Fruit fly (Drosophila melanogaster) Kc167 (cell line): ENCODE results near the gene Pex11c.

Experiments used
- Myc ChIP-seq: fragments of >200 bp; optimal IDR thresholded peaks from 2 replicates; lab custom pipeline; 2017; ENCODE audit warnings: missing external identifiers
- Sin3A ChIP-seq: fragments of >200 bp; optimal IDR thresholded peaks from 2 replicates; lab custom pipeline; 2018; ENCODE audit warnings: missing external identifiers
- h ChIP-seq: fragments of >200 bp; optimal IDR thresholded peaks from 3 replicates; lab custom pipeline; 2018; ENCODE audit warnings: missing external identifiers
- insv ChIP-seq: fragments of >200 bp; optimal IDR thresholded peaks from 3 replicates; lab custom pipeline; 2018; ENCODE audit warnings: missing external identifiers
- psq ChIP-seq: fragments of >200 bp; optimal IDR thresholded peaks from 2 replicates; lab custom pipeline; 2017; ENCODE audit warnings: missing external identifiers
- ttk ChIP-seq: sonication (Bioruptor generic); optimal IDR thresholded peaks from 2 replicates; lab custom pipeline; 2017; ENCODE audit warnings: missing external identifiers

The Pex11c gene

dm6 chr3R:23297132-23297862, 39.1 kb downstream of the Pex11c start:
- TF ChIP-seq Myc (lab: Kevin White, UChicago) (no peak), Sin3A (no peak), insv (lab: Kevin White, UChicago) (no peak), psq (lab: Kevin White, UChicago) (no peak), h (lab: Kevin White, UChicago) (no peak), ttk (lab: Kevin White, UChicago) (no peak)

dm6 chr3R:23300091-23300918, 42.1 kb downstream of the Pex11c start:
- TF ChIP-seq h (lab: Kevin White, UChicago) (no peak), ttk (lab: Kevin White, UChicago) (no peak), insv (lab: Kevin White, UChicago) (no peak), psq (lab: Kevin White, UChicago) (no peak), Myc (lab: Kevin White, UChicago) (no peak), Sin3A (no peak)

- TF ChIP-seq ttk (lab: Kevin White, UChicago) (no peak), psq (lab: Kevin White, UChicago) (no peak), h (lab: Kevin White, UChicago) (no peak)
Measured at dm6 chr3R:23301270-23301669, 43.1 kb downstream of the Pex11c start.

dm6 chr3R:23302178-23302577, 44.0 kb downstream of the Pex11c start:
- TF ChIP-seq ttk (lab: Kevin White, UChicago) (no peak), Sin3A (no peak), h (lab: Kevin White, UChicago) (no peak), psq (lab: Kevin White, UChicago) (no peak), insv (lab: Kevin White, UChicago) (no peak), Myc (lab: Kevin White, UChicago) (no peak)

DNA sequence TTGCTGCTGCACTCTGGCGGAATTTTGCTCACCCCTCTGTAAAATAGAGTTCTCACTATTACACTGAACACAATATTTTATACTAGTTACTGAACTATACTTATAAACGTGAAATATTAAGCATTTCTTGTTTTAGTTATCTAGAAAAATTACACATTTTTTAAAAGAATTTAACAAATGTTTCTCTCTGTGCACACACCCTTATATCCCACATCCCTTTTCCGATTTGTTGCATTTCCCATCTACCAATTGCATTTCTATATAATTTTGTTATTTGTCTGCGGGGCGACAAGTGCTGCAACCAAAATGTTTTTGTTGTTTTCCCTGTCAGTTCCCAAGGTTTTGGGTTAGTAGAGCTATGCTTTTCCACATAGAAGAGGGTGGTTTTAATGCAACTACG, 45.1 kb downstream of the Pex11c start:
- TF ChIP-seq psq (lab: Kevin White, UChicago) (no peak), insv (lab: Kevin White, UChicago) (no peak), Sin3A (no peak), h (lab: Kevin White, UChicago) (no peak)

DNA sequence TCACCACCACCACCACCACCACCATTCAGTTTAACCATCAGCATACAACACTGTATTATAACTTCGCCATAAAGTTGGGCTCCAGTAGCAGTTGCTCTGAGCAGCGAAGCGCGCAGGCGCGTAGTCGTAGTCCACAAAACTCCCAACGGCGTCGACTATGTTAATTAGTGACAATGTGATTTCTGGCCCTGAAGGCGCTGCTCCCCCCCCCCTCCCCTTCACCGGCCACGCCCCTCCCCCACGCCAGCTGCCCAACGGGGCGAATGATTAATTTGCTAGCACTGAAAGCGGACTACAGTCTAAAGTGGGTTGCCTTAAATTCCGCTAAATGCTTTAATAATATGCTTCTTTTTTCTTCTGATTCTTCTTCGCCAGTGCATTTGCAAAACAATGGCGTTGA, 48.7 kb downstream of the Pex11c start:
- TF ChIP-seq Sin3A (no peak), Myc (lab: Kevin White, UChicago) (no peak), insv (lab: Kevin White, UChicago) (no peak), psq (lab: Kevin White, UChicago) (no peak), h (lab: Kevin White, UChicago) (no peak), ttk (lab: Kevin White, UChicago) (no peak)

DNA sequence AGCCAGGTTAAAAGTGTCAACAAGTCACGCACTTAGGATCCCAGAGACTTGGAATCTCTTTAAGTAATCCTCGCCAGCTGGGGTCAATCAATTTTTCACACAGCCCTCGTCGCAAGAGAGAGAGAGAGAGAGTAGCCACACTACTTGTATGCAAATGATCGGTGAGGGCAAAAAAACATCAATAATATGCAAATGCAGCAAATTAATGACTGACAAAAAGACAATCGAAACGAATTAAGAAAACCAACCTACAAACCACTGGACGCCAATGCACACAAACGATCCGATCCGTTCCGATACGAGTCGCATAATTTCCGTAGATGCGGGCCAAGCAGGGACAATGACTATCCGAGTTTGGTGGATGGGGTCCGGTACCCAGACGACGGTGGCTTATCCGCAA, 51.5 kb downstream of the Pex11c start:
- TF ChIP-seq h (lab: Kevin White, UChicago) (no peak), Myc (lab: Kevin White, UChicago) (no peak), insv (lab: Kevin White, UChicago) (no peak)

dm6 chr3R:23310151-23310550, 52.0 kb downstream of the Pex11c start:
- TF ChIP-seq ttk (lab: Kevin White, UChicago) (no peak), psq (lab: Kevin White, UChicago) (no peak), Sin3A (no peak), insv (lab: Kevin White, UChicago) (no peak), h (lab: Kevin White, UChicago) (no peak), Myc (lab: Kevin White, UChicago) (no peak)
